Fruit fly (Drosophila melanogaster) whole organism, embryonic: ENCODE results near the gene MTF-1.
A peak's percentile ranks its signal among the peaks of the same experiment; 100 is the strongest.

Source experiments
- Blimp-1 ChIP-seq: fragments of 200-800 bp; sonication (Bioruptor generic); optimal IDR thresholded peaks from 3 replicates; lab custom pipeline; 2018; ENCODE audit warnings: missing biosample characterization, missing genetic modification characterization, mild to moderate bottlenecking, moderate library complexity, missing genetic modification reagents
- CG10462 ChIP-seq: fragments of 200-800 bp; sonication (Bioruptor generic); optimal IDR thresholded peaks from 2 replicates; lab custom pipeline; 2016; ENCODE audit warnings: missing biosample characterization, missing genetic modification characterization
- CG12391 ChIP-seq: fragments of 200-800 bp; sonication (Bioruptor generic); optimal IDR thresholded peaks from 3 replicates; lab custom pipeline; 2018; ENCODE audit warnings: missing biosample characterization, mild to moderate bottlenecking, missing genetic modification characterization, moderate library complexity
- CG12744 ChIP-seq: fragments of 200-800 bp; sonication (Bioruptor generic); optimal IDR thresholded peaks from 2 replicates; lab custom pipeline; 2016; ENCODE audit warnings: missing biosample characterization, missing genetic modification characterization
- CG17186 ChIP-seq: fragments of 200-800 bp; sonication (Bioruptor generic); optimal IDR thresholded peaks from 3 replicates; lab custom pipeline; 2017; ENCODE audit warnings: missing biosample characterization, missing genetic modification reagents, missing genetic modification characterization
- CG17359 ChIP-seq: fragments of 200-800 bp; sonication (Bioruptor generic); optimal IDR thresholded peaks from 3 replicates; lab custom pipeline; 2018; ENCODE audit warnings: missing biosample characterization, mild to moderate bottlenecking, missing genetic modification characterization, moderate library complexity
- CG17361 ChIP-seq: fragments of 200-800 bp; sonication (Bioruptor generic); IDR thresholded peaks from 3 replicates; pipeline ENCODE4 v1.3.6; 2022; ENCODE audit warnings: missing biosample characterization, missing genetic modification characterization
- CG17568 ChIP-seq: fragments of 200-800 bp; sonication (Bioruptor generic); optimal IDR thresholded peaks from 2 replicates; lab custom pipeline; 2018; ENCODE audit warnings: missing biosample characterization, mild to moderate bottlenecking, missing genetic modification characterization, moderate library complexity
- CG17829 ChIP-seq: fragments of 200-800 bp; optimal IDR thresholded peaks from 2 replicates; lab custom pipeline; 2019; ENCODE audit warnings: missing biosample characterization, mild to moderate bottlenecking, missing genetic modification characterization, moderate library complexity
- CG18476 ChIP-seq: fragments of 200-800 bp; sonication (Bioruptor generic); optimal IDR thresholded peaks from 2 replicates; lab custom pipeline; 2016; ENCODE audit warnings: missing biosample characterization, mild to moderate bottlenecking, missing genetic modification characterization
- CG2129 ChIP-seq: fragments of 200-800 bp; sonication (Bioruptor generic); IDR thresholded peaks from 2 replicates; pipeline ENCODE4 v1.3.6; 2022; ENCODE audit warnings: missing biosample characterization, missing genetic modification characterization; ENCODE audit not compliant: partially characterized antibody
- CG30431 ChIP-seq: fragments of 200-800 bp; sonication (Bioruptor generic); optimal IDR thresholded peaks from 2 replicates; lab custom pipeline; 2017; ENCODE audit warnings: missing biosample characterization, missing genetic modification characterization
- CG31441 ChIP-seq: fragments of 200-800 bp; sonication (Bioruptor generic); IDR thresholded peaks from 2 replicates; pipeline ENCODE4 v1.3.6; 2022; ENCODE audit warnings: missing biosample characterization, missing genetic modification characterization
- CG4360 ChIP-seq: fragments of 200-800 bp; sonication (Bioruptor generic); IDR thresholded peaks from 2 replicates; pipeline ENCODE4 v1.3.6; 2022; ENCODE audit warnings: missing biosample characterization, missing genetic modification characterization
- CG4820 ChIP-seq: fragments of 200-800 bp; sonication (Bioruptor generic); optimal IDR thresholded peaks from 3 replicates; lab custom pipeline; 2016; ENCODE audit warnings: missing biosample characterization, missing genetic modification characterization
- CG5245 ChIP-seq: fragments of 200-800 bp; sonication (Bioruptor generic); optimal IDR thresholded peaks from 3 replicates; lab custom pipeline; 2016; ENCODE audit warnings: missing biosample characterization, missing genetic modification characterization
- CG6813 ChIP-seq: fragments of 200-800 bp; sonication (Bioruptor generic); optimal IDR thresholded peaks from 2 replicates; lab custom pipeline; 2017; ENCODE audit warnings: missing biosample characterization, missing genetic modification characterization, mild to moderate bottlenecking, moderate library complexity, missing genetic modification reagents
- CG8388 ChIP-seq: fragments of 200-800 bp; sonication (Bioruptor generic); optimal IDR thresholded peaks from 2 replicates; lab custom pipeline; 2019; ENCODE audit warnings: missing biosample characterization, mild to moderate bottlenecking, missing genetic modification characterization, moderate library complexity
- Dbx ChIP-seq: fragments of 200-800 bp; sonication (Bioruptor generic); IDR thresholded peaks from 3 replicates; pipeline ENCODE4 v1.3.6; 2022; ENCODE audit warnings: missing biosample characterization, missing genetic modification characterization
- Deaf1 ChIP-seq: fragments of 200-800 bp; optimal IDR thresholded peaks from 3 replicates; lab custom pipeline; 2019; ENCODE audit warnings: missing biosample characterization, mild to moderate bottlenecking, missing genetic modification characterization, moderate library complexity
- Doc2 ChIP-seq: fragments of 200-800 bp; sonication (Bioruptor generic); IDR thresholded peaks from 2 replicates; pipeline ENCODE4 v1.3.6; 2022; ENCODE audit warnings: missing biosample characterization, missing genetic modification characterization
- Dp ChIP-seq: fragments of 200-800 bp; sonication (Bioruptor generic); optimal IDR thresholded peaks from 2 replicates; lab custom pipeline; 2018; ENCODE audit warnings: missing biosample characterization, mild to moderate bottlenecking, missing genetic modification characterization, moderate library complexity
- E2f1 ChIP-seq: fragments of 200-800 bp; sonication (Bioruptor generic); IDR thresholded peaks from 2 replicates; pipeline ENCODE4 v1.3.6; 2022; ENCODE audit warnings: missing biosample characterization, missing genetic modification characterization
- Fer2 ChIP-seq: fragments of 200-800 bp; sonication (Bioruptor generic); optimal IDR thresholded peaks from 2 replicates; lab custom pipeline; 2018; ENCODE audit warnings: missing biosample characterization, mild to moderate bottlenecking, missing genetic modification characterization, moderate library complexity
- GATAe ChIP-seq: fragments of 200-800 bp; sonication (Bioruptor generic); conservative IDR thresholded peaks from 2 replicates; pipeline ENCODE4 v1.3.6; 2022; ENCODE audit warnings: missing biosample characterization, missing genetic modification characterization
- HLH54F ChIP-seq: fragments of 200-800 bp; sonication (Bioruptor generic); optimal IDR thresholded peaks from 3 replicates; lab custom pipeline; 2016; ENCODE audit warnings: missing biosample characterization, missing genetic modification characterization
- MTF-1 ChIP-seq: fragments of 200-800 bp; sonication (Bioruptor generic); optimal IDR thresholded peaks from 2 replicates; lab custom pipeline; 2018; ENCODE audit warnings: missing biosample characterization, mild to moderate bottlenecking, missing genetic modification characterization, borderline replicate concordance
- Med ChIP-seq: fragments of 200-800 bp; sonication (Bioruptor generic); peaks from one replicate; lab custom pipeline; 2016; ENCODE audit warnings: missing biosample characterization, missing genetic modification characterization, mild to moderate bottlenecking, inconsistent platforms, moderate library complexity
- Mes4 ChIP-seq: fragments of 200-800 bp; sonication (Bioruptor generic); optimal IDR thresholded peaks from 2 replicates; lab custom pipeline; 2016; ENCODE audit warnings: missing biosample characterization, missing genetic modification characterization
- PHDP ChIP-seq: fragments of 200-800 bp; sonication (Bioruptor generic); optimal IDR thresholded peaks from 3 replicates; lab custom pipeline; 2018; ENCODE audit warnings: missing biosample characterization, mild to moderate bottlenecking, missing genetic modification characterization, moderate library complexity
- Six4 ChIP-seq: fragments of 200-800 bp; sonication (Bioruptor generic); optimal IDR thresholded peaks from 2 replicates; lab custom pipeline; 2016; ENCODE audit warnings: missing biosample characterization, missing genetic modification characterization
- Stat92E ChIP-seq, 3 experiments: fragments of >200 bp in 2 of 3; fragments of 200-800 bp in 1 of 3; sonication (Bioruptor generic) in 1 of 3; optimal IDR thresholded peaks; 2 replicates each; lab custom pipeline; 2017 to 2019; ENCODE audit warnings: missing biosample characterization in 3 of 3, missing genetic modification characterization in 3 of 3, mild to moderate bottlenecking in 1 of 3, moderate library complexity in 1 of 3
- Tbp ChIP-seq: fragments of >200 bp; optimal IDR thresholded peaks from 2 replicates; lab custom pipeline; 2018; ENCODE audit warnings: missing biosample characterization, missing genetic modification characterization
- Usf ChIP-seq: fragments of 200-800 bp; sonication (Bioruptor generic); optimal IDR thresholded peaks from 2 replicates; lab custom pipeline; 2017; ENCODE audit warnings: missing genotype, missing biosample characterization, missing genetic modification characterization
- YL-1 ChIP-seq: fragments of 200-800 bp; sonication (Bioruptor generic); optimal IDR thresholded peaks from 3 replicates; lab custom pipeline; 2017; ENCODE audit warnings: missing biosample characterization, mild to moderate bottlenecking, missing genetic modification characterization
- al ChIP-seq: fragments of 200-800 bp; sonication (Bioruptor generic); IDR thresholded peaks from 2 replicates; pipeline ENCODE4 v1.3.6; 2022; ENCODE audit warnings: missing biosample characterization, missing genetic modification characterization
- btn ChIP-seq: fragments of 200-800 bp; sonication (Bioruptor generic); optimal IDR thresholded peaks from 2 replicates; lab custom pipeline; 2016; ENCODE audit warnings: missing biosample characterization, missing genetic modification characterization
- ci ChIP-seq: fragments of 200-800 bp; sonication (Bioruptor generic); IDR thresholded peaks from 3 replicates; pipeline ENCODE4 v1.3.6; 2022; ENCODE audit warnings: missing biosample characterization, missing genetic modification characterization
- corto ChIP-seq: fragments of 200-800 bp; sonication (Bioruptor generic); optimal IDR thresholded peaks from 2 replicates; lab custom pipeline; 2016; ENCODE audit warnings: missing biosample characterization, mild to moderate bottlenecking, missing genetic modification characterization, moderate library complexity
- dan ChIP-seq: fragments of 200-800 bp; sonication (Bioruptor generic); IDR thresholded peaks from 2 replicates; pipeline ENCODE4 v1.3.6; 2022; ENCODE audit warnings: missing biosample characterization, missing genetic modification characterization
- ems ChIP-seq: fragments of 200-800 bp; sonication (Bioruptor generic); optimal IDR thresholded peaks from 3 replicates; lab custom pipeline; 2016; ENCODE audit warnings: missing biosample characterization, missing genetic modification characterization
- eyg ChIP-seq: fragments of 200-800 bp; sonication (Bioruptor generic); optimal IDR thresholded peaks from 3 replicates; lab custom pipeline; 2016; ENCODE audit warnings: missing biosample characterization, missing genetic modification characterization
- jing ChIP-seq: fragments of 200-800 bp; sonication (Bioruptor generic); optimal IDR thresholded peaks from 2 replicates; lab custom pipeline; 2018; ENCODE audit warnings: missing biosample characterization, mild to moderate bottlenecking, missing genetic modification characterization
- lab ChIP-seq: fragments of 200-800 bp; sonication (Bioruptor generic); optimal IDR thresholded peaks from 3 replicates; lab custom pipeline; 2017; ENCODE audit warnings: missing biosample characterization, missing genetic modification characterization, mild to moderate bottlenecking, moderate library complexity, missing genetic modification reagents
- nom ChIP-seq: fragments of 200-800 bp; sonication (Bioruptor generic); optimal IDR thresholded peaks from 2 replicates; lab custom pipeline; 2017; ENCODE audit warnings: missing biosample characterization, missing genetic modification characterization, mild to moderate bottlenecking, moderate library complexity, missing genetic modification reagents
- odd ChIP-seq: fragments of 200-800 bp; sonication (Bioruptor generic); optimal IDR thresholded peaks from 2 replicates; lab custom pipeline; 2017; ENCODE audit warnings: missing biosample characterization, mild to moderate bottlenecking, missing genetic modification characterization
- org-1 ChIP-seq: fragments of 200-800 bp; sonication (Bioruptor generic); optimal IDR thresholded peaks from 2 replicates; lab custom pipeline; 2017; ENCODE audit warnings: missing biosample characterization, missing genetic modification characterization
- sc ChIP-seq, 3 experiments: fragments of >200 bp in 2 of 3; fragments of 200-800 bp in 1 of 3; sonication (Bioruptor generic) in 1 of 3; optimal IDR thresholded peaks; 2 replicates in 2 of 3; 3 replicates in 1 of 3; lab custom pipeline; 2017; ENCODE audit warnings: mild to moderate bottlenecking in 1 of 3, missing biosample characterization in 1 of 3, missing genetic modification characterization in 1 of 3, missing genetic modification reagents in 1 of 3
- sna ChIP-seq: fragments of 200-800 bp; sonication (Bioruptor generic); IDR thresholded peaks from 2 replicates; pipeline ENCODE4 v1.3.6; 2022; ENCODE audit warnings: missing biosample characterization, missing genetic modification characterization; ENCODE audit not compliant: partially characterized antibody

MTF-1 gene

dm6 chr3L:9462247-9462769 is 32.2 kb downstream of the MTF-1 start (continued):
- TF ChIP-seq CG17359 (tag; lab: Kevin White, UChicago) (peak; percentile 93), Med (GFP tag; lab: Kevin White, UChicago) (peak; percentile 87), sc (optimal IDR thresholded peaks at IDR 0.05; lab: Kevin White, UChicago) (no peak), sc (GFP tag; optimal IDR thresholded peaks at IDR 0.05; lab: Kevin White, UChicago) (peak; percentile 82), CG30431 (peak; percentile 60), odd (GFP tag; lab: Kevin White, UChicago) (peak; percentile 91), btn (GFP tag; lab: Kevin White, UChicago) (peak; percentile 39), CG12744 (peak; percentile 77), Mes4 (GFP tag; lab: Kevin White, UChicago) (peak; percentile 65), CG17186 (peak; percentile 63), corto (GFP tag; lab: Kevin White, UChicago) (peak; percentile 56), CG17568 (GFP tag; lab: Kevin White, UChicago) (peak; percentile 83), GATAe (GFP tag; lab: Robert Waterston, UW) (no peak), CG5245 (GFP tag; lab: Kevin White, UChicago) (peak; percentile 48), MTF-1 (peak; percentile 82), CG4360 (GFP tag; lab: Robert Waterston, UW) (peak; percentile 81), CG4820 (GFP tag; lab: Kevin White, UChicago) (peak; percentile 100), dan (GFP tag; lab: Robert Waterston, UW) (no peak), Usf (GFP tag; lab: Kevin White, UChicago) (peak; percentile 47), eyg (GFP tag; lab: Kevin White, UChicago) (peak; percentile 20), CG31441 (peak; percentile 92), CG10462 (GFP tag; lab: Kevin White, UChicago) (peak; percentile 64), Deaf1 (tag; lab: Kevin White, UChicago) (peak; percentile 74), Stat92E (GFP tag; optimal IDR thresholded peaks at IDR 0.05; lab: Kevin White, UChicago) (peak in 1 of 3 experiments; percentile 95), lab (peak; percentile 91), Fer2 (tag; lab: Kevin White, UChicago) (peak; percentile 78), CG6813 (GFP tag; lab: Kevin White, UChicago) (peak; percentile 92), ems (GFP tag; lab: Kevin White, UChicago) (peak; percentile 87), ci (peak; percentile 75), PHDP (tag; lab: Kevin White, UChicago) (peak; percentile 95), Blimp-1 (GFP tag; lab: Kevin White, UChicago) (peak; percentile 92), CG17829 (tag; lab: Kevin White, UChicago) (peak; percentile 92), YL-1 (peak; percentile 52), Dbx (GFP tag; lab: Robert Waterston, UW) (peak; percentile 74; the same call in 2 of the 3 replicates), CG17361 (peak; percentile 89), al (GFP tag; lab: Robert Waterston, UW) (peak; percentile 53; the same call in 1 of the 2 replicates), Dp (GFP tag; lab: Kevin White, UChicago) (no peak), nom (GFP tag; lab: Kevin White, UChicago) (peak; percentile 77), CG8388 (peak; percentile 94), Doc2 (GFP tag; lab: Robert Waterston, UW) (no peak), jing (GFP tag; lab: Kevin White, UChicago) (peak; percentile 24), org-1 (GFP tag; lab: Kevin White, UChicago) (peak; percentile 89), HLH54F (GFP tag; lab: Kevin White, UChicago) (peak; percentile 55), Six4 (GFP tag; lab: Kevin White, UChicago) (peak; percentile 86), sna (GFP tag; lab: Robert Waterston, UW) (peak; percentile 58; the same call in 1 of the 2 replicates), CG18476 (GFP tag; lab: Kevin White, UChicago) (peak; percentile 91), E2f1 (GFP tag; lab: Robert Waterston, UW) (peak; percentile 77), CG12391 (tag; lab: Kevin White, UChicago) (peak; percentile 96), Tbp (GFP tag; lab: Kevin White, UChicago) (no peak), CG2129 (GFP tag; lab: Robert Waterston, UW) (no peak)
